Worm (Caenorhabditis elegans): ENCODE data around the gene nhr-135.

Gene nhr-135

DNA sequence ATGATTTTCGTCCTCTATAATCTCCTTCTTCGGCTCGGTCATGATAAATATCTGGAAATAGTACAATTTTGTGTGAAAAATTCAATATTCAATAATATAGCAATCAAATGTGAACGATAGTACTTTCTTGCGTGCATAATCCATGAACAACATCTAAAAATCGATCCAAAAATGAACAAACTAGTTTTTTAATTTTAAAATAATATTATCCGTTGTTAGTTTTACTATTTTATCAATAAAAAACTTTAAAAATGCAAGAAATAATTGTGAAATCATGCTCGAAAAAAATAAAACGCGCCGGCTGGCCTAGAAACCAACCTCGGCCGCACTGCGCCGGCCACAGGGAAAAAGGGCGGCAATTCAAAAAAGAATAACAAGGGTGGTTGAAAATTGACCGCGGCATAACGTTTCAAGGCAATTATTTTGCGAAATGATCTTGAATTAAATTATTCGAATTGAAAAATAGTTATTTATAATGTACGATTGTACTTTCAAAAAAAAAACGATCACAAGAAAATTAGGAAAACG is 8.9 kb downstream of the nhr-135 start, which contains the start of gene mys-1 (continued):
- TF ChIP-seq fkh-10 (GFP tag; optimal IDR thresholded peaks at IDR 0.05): no peak

DNA sequence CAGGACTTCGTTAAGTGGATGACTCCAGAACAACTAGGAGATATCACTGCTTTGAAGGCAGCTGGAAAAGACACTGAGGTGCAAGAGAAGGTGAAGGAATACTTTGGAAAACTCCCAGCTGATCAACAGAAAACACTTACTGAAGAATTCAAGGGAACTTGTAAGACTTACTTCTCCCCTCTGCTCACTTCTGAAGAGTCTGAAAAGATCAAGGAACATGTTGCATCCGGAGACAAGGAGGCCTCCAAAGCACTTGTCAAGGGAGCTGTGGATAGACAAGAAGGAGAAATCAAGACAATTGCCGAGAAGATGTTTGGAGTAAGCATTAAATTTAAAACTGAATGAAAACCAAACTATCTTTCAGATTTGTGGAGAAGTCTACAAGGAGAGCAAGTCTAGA is 14.2 kb downstream of the nhr-135 start:
- TF ChIP-seq hlh-11 (tag; optimal IDR thresholded peaks at IDR 0.05) (peak; percentile 0), skn-1 (tag; optimal IDR thresholded peaks at IDR 0.05) (no peak), ctbp-1 (GFP tag; IDR thresholded peaks at IDR 0.05) (no peak), aha-1 (tag) (peak; percentile 93), dmd-6 (GFP tag; IDR thresholded peaks at IDR 0.05) (no peak), nhr-48 (tag; optimal IDR thresholded peaks at IDR 0.05) (no peak), nhr-10 (tag; optimal IDR thresholded peaks at IDR 0.05) (no peak), gei-8 (GFP tag; optimal IDR thresholded peaks at IDR 0.05) (no peak), ama-1 (optimal IDR thresholded peaks at IDR 0.05) (no peak)

DNA sequence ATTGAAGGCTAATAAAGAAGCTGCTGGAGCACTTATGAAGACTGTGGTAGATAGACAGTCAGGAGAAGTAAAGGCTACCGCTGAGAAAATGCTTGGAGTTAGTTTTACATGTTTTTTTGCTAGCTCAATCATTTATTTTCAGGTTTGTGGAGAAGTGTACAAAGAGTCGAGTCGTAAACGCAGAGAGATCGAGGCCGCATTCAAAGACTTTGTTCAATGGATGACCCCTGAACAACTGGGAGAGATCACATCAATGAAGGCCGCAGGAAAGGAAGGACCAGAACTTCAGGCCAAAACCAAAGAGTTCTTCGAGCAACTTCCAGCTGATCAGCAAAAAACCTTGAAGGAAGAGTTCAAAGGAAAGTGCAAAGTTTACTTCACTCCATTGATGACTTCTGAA is 14.8 kb downstream of the nhr-135 start:
- no peak for TF ChIP-seq jun-1 (tag; optimal IDR thresholded peaks at IDR 0.05)
- TF ChIP-seq fos-1 (tag; optimal IDR thresholded peaks at IDR 0.05): no peak
- TF ChIP-seq mxl-2 (GFP tag; conservative IDR thresholded peaks at IDR 0.05): no peak
- peak in 1 of 2 experiments; percentile 76 for TF ChIP-seq unc-62 (GFP tag; optimal IDR thresholded peaks at IDR 0.05 in 1 of 2)
- no peak for TF ChIP-seq unc-62 (tag; optimal IDR thresholded peaks at IDR 0.05)
- no peak for TF ChIP-seq aly-2 (tag; optimal IDR thresholded peaks at IDR 0.05)
- TF ChIP-seq sdz-12 (GFP tag; optimal IDR thresholded peaks at IDR 0.05): no peak
- TF ChIP-seq aha-1 (tag): peak; percentile 87
- no peak for TF ChIP-seq zip-11 (GFP tag; IDR thresholded peaks at IDR 0.05)
- no peak for TF ChIP-seq mes-2 (tag; optimal IDR thresholded peaks at IDR 0.05; ENCODE audit: poor library complexity, severe bottlenecking)
- no peak for TF ChIP-seq T20F7.1 (GFP tag; optimal IDR thresholded peaks at IDR 0.05)
- TF ChIP-seq T26A8.4 (GFP tag; IDR thresholded peaks at IDR 0.05): no peak

- no peak for TF ChIP-seq lin-38 (GFP tag; IDR thresholded peaks at IDR 0.05)
- peak; percentile 20 for TF ChIP-seq hlh-11 (tag; optimal IDR thresholded peaks at IDR 0.05)
- no peak for TF ChIP-seq mep-1 (tag; optimal IDR thresholded peaks at IDR 0.05)
- TF ChIP-seq dve-1 (tag; optimal IDR thresholded peaks at IDR 0.05; ENCODE audit: insufficient read depth): peak; percentile 60
- peak; percentile 34 for TF ChIP-seq hlh-30 (tag; optimal IDR thresholded peaks at IDR 0.05; ENCODE audit: insufficient read depth)
- peak; percentile 22; the same call in 1 of the 2 replicates for TF ChIP-seq tra-1 (GFP tag; IDR thresholded peaks at IDR 0.05)
- TF ChIP-seq nhr-28 (tag; optimal IDR thresholded peaks at IDR 0.05): peak; percentile 98
- no peak for TF ChIP-seq php-3 (GFP tag; IDR thresholded peaks at IDR 0.05)
- peak; percentile 33 for TF ChIP-seq nhr-77 (tag; optimal IDR thresholded peaks at IDR 0.05)
- no peak for TF ChIP-seq daf-16 (GFP tag; optimal IDR thresholded peaks at IDR 0.05)
- TF ChIP-seq daf-16 (tag; optimal IDR thresholded peaks at IDR 0.05): peak; percentile 87
- TF ChIP-seq madf-5 (GFP tag; IDR thresholded peaks at IDR 0.05): no peak
- peak; percentile 91 for TF ChIP-seq aha-1 (tag)
- TF ChIP-seq hif-1 (tag; optimal IDR thresholded peaks at IDR 0.05): peak in 1 of 2 experiments; percentile 25
- peak in 1 of 2 experiments; percentile 26 for TF ChIP-seq unc-62 (GFP tag; optimal IDR thresholded peaks at IDR 0.05 in 1 of 2)
- no peak for TF ChIP-seq unc-62 (tag; optimal IDR thresholded peaks at IDR 0.05)
- TF ChIP-seq mes-2 (tag; optimal IDR thresholded peaks at IDR 0.05; ENCODE audit: poor library complexity, severe bottlenecking): peak; percentile 41
Measured at ce11 chrV:7076161-7076560, 17.4 kb downstream of the nhr-135 start.

DNA sequence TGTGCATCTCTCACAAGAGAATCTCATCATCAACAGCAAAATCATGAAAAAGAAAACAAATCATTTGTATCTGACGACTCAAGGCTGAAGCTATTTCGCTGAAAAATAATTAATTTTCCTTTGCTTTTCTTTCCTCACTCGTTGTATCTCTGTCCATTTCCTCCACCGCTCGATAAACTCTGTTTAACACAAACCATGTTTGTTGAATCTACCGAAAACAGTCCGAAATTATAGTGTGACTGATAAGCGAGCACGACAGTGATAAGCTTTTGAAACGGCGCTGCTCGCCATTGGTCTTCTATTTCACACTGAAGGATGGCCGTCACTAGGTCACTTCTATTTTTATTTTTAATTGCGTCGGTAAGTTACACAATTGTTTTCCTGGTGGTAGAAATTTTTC is 17.9 kb downstream of the nhr-135 start, which contains the start of gene npa-1:
Gene npa-1 (plus strand): TSS at position 142 of the 400 bp plus-strand sequence.
- TF ChIP-seq nhr-76 (tag; optimal IDR thresholded peaks at IDR 0.05) (no peak), lir-3 (tag; optimal IDR thresholded peaks at IDR 0.05) (no peak), aha-1 (tag) (no peak), lim-7 (GFP tag; IDR thresholded peaks at IDR 0.05) (no peak), zag-1 (tag; optimal IDR thresholded peaks at IDR 0.05) (no peak), dmd-6 (GFP tag; IDR thresholded peaks at IDR 0.05) (peak; percentile 43), nhr-28 (tag; optimal IDR thresholded peaks at IDR 0.05) (peak; percentile 75), nhr-102 (tag; optimal IDR thresholded peaks at IDR 0.05) (peak; percentile 5), nhr-77 (tag; optimal IDR thresholded peaks at IDR 0.05) (peak; percentile 13), mes-2 (tag; optimal IDR thresholded peaks at IDR 0.05; ENCODE audit: poor library complexity, severe bottlenecking) (peak; percentile 18), aly-2 (tag; optimal IDR thresholded peaks at IDR 0.05) (no peak), pqm-1 (tag; optimal IDR thresholded peaks at IDR 0.05) (peak; percentile 60), egl-43 (GFP tag; IDR thresholded peaks at IDR 0.05) (no peak), ztf-11 (tag; optimal IDR thresholded peaks at IDR 0.05) (no peak), hlh-11 (tag; optimal IDR thresholded peaks at IDR 0.05) (peak; percentile 61), nhr-41 (GFP tag; IDR thresholded peaks at IDR 0.05) (no peak), attf-4 (tag; optimal IDR thresholded peaks at IDR 0.05) (no peak), daf-16 (GFP tag; optimal IDR thresholded peaks at IDR 0.05) (no peak), daf-16 (tag; optimal IDR thresholded peaks at IDR 0.05) (peak; percentile 51), dve-1 (tag; optimal IDR thresholded peaks at IDR 0.05; ENCODE audit: insufficient read depth) (peak; percentile 26), mxl-3 (GFP tag; optimal IDR thresholded peaks at IDR 0.05) (peak; percentile 19)
